Worm (Caenorhabditis elegans): ENCODE measurements around the gene C35D10.1.

- TF ChIP-seq nhr-12 (tag; optimal IDR thresholded peaks at IDR 0.05) (no peak), mdl-1 (tag; optimal IDR thresholded peaks at IDR 0.05) (no peak), skn-1 (tag; optimal IDR thresholded peaks at IDR 0.05) (no peak), nhr-11 (tag; optimal IDR thresholded peaks at IDR 0.05) (no peak), fos-1 (tag; optimal IDR thresholded peaks at IDR 0.05) (no peak), nhr-77 (tag; optimal IDR thresholded peaks at IDR 0.05) (no peak), snpc-4 (tag; optimal IDR thresholded peaks at IDR 0.05) (no peak), R02D3.7 (tag; optimal IDR thresholded peaks at IDR 0.05) (no peak), mbf-1 (tag; optimal IDR thresholded peaks at IDR 0.05) (no peak), lin-11 (tag; optimal IDR thresholded peaks at IDR 0.05) (no peak), nhr-6 (tag; optimal IDR thresholded peaks at IDR 0.05) (no peak), lsy-2 (tag; optimal IDR thresholded peaks at IDR 0.05) (no peak), nhr-10 (tag; optimal IDR thresholded peaks at IDR 0.05) (no peak)
Measured at ce11 chrIII:4906896-4907295, 27.4 kb downstream of the C35D10.1 start, which contains the start of gene rom-1.

Data from whole organism, L2 larva.